Fruit fly (Drosophila melanogaster) whole organism, wandering third instar larva: ENCODE data around the gene CG2258.

Source experiments
- dsf ChIP-seq: sonication (Bioruptor generic); optimal IDR thresholded peaks from 2 replicates; lab custom pipeline; 2016; ENCODE audit warnings: missing biosample characterization, missing genetic modification characterization, borderline replicate concordance
- fru ChIP-seq: fragments of 200-800 bp; sonication (Bioruptor generic); optimal IDR thresholded peaks from 3 replicates; lab custom pipeline; 2016; ENCODE audit warnings: missing biosample characterization, mild to moderate bottlenecking, missing genetic modification characterization
- pan ChIP-seq: fragments of >200 bp; optimal IDR thresholded peaks from 2 replicates; lab custom pipeline; 2017
- usp ChIP-seq: fragments of >200 bp; optimal IDR thresholded peaks from 2 replicates; lab custom pipeline; 2017; ENCODE audit warnings: missing biosample characterization, missing genetic modification characterization
- woc ChIP-seq: sonication (Bioruptor generic); optimal IDR thresholded peaks from 2 replicates; lab custom pipeline; 2016; ENCODE audit warnings: missing biosample characterization, mild to moderate bottlenecking, missing genetic modification characterization

dm6 chrX:8112715-8113114, 10.8 kb upstream of the CG2258 start:
- peak; percentile 62 for TF ChIP-seq fru (GFP tag; lab: Kevin White, UChicago)
- no peak for TF ChIP-seq dsf (GFP tag; lab: Kevin White, UChicago)
- TF ChIP-seq usp (GFP tag; lab: Kevin White, UChicago), result no peak
- TF ChIP-seq woc (GFP tag; lab: Kevin White, UChicago), result no peak
- TF ChIP-seq pan (lab: Kevin White, UChicago), result no peak
